Fruit fly (Drosophila melanogaster) whole organism, embryonic: ENCODE measurements around the gene CG14352.

ENCODE experiments used
- Adf1 ChIP-seq: fragments of 200-800 bp; sonication (Bioruptor generic); IDR thresholded peaks from 2 replicates; pipeline ENCODE4 v1.3.6; 2022; ENCODE audit warnings: missing biosample characterization, missing genetic modification characterization
- Bgb ChIP-seq: fragments of 200-800 bp; sonication (Bioruptor generic); IDR thresholded peaks from 2 replicates; pipeline ENCODE4 v1.3.6; 2022; ENCODE audit warnings: missing biosample characterization, missing genetic modification characterization; ENCODE audit not compliant: partially characterized antibody
- CG10979 ChIP-seq: fragments of 200-800 bp; sonication (Bioruptor generic); optimal IDR thresholded peaks from 2 replicates; lab custom pipeline; 2018; ENCODE audit warnings: missing biosample characterization, mild to moderate bottlenecking, missing genetic modification characterization, moderate library complexity
- CG11247 ChIP-seq: fragments of 200-800 bp; sonication (Bioruptor generic); IDR thresholded peaks from 2 replicates; pipeline ENCODE4 v1.3.6; 2022; ENCODE audit warnings: missing biosample characterization, missing genetic modification characterization
- CG11723 ChIP-seq: fragments of 200-800 bp; sonication (Bioruptor generic); optimal IDR thresholded peaks from 2 replicates; lab custom pipeline; 2017; ENCODE audit warnings: missing biosample characterization, mild to moderate bottlenecking, missing genetic modification characterization
- CG14050 ChIP-seq: fragments of 200-800 bp; sonication (Bioruptor generic); IDR thresholded peaks from 3 replicates; pipeline ENCODE4 v1.3.6; 2022; ENCODE audit warnings: missing biosample characterization, missing genetic modification characterization
- CG17359 ChIP-seq: fragments of 200-800 bp; sonication (Bioruptor generic); optimal IDR thresholded peaks from 3 replicates; lab custom pipeline; 2018; ENCODE audit warnings: missing biosample characterization, mild to moderate bottlenecking, missing genetic modification characterization, moderate library complexity
- CG1792 ChIP-seq: fragments of 200-800 bp; sonication (Bioruptor generic); optimal IDR thresholded peaks from 2 replicates; lab custom pipeline; 2016; ENCODE audit warnings: missing biosample characterization, missing genetic modification characterization
- CG3065 ChIP-seq: fragments of 200-800 bp; sonication (Bioruptor generic); optimal IDR thresholded peaks from 2 replicates; lab custom pipeline; 2016; ENCODE audit warnings: missing biosample characterization, missing genetic modification characterization
- CG3163 ChIP-seq: fragments of 200-800 bp; sonication (Bioruptor generic); optimal IDR thresholded peaks from 3 replicates; lab custom pipeline; 2016; ENCODE audit warnings: missing biosample characterization, missing genetic modification characterization
- CG32767 ChIP-seq: fragments of 200-800 bp; sonication (Bioruptor generic); IDR thresholded peaks from 2 replicates; pipeline ENCODE4 v1.3.6; 2022; ENCODE audit warnings: missing biosample characterization, missing genetic modification characterization
- CG34376 ChIP-seq: fragments of 200-800 bp; sonication (Bioruptor generic); optimal IDR thresholded peaks from 2 replicates; lab custom pipeline; 2018; ENCODE audit warnings: missing biosample characterization, mild to moderate bottlenecking, missing genetic modification characterization
- CG3726 ChIP-seq: fragments of 200-800 bp; sonication (Bioruptor generic); IDR thresholded peaks from 3 replicates; pipeline ENCODE4, ENCODE4 v1.3.6; 2022; ENCODE audit warnings: missing biosample characterization, missing genetic modification characterization
- CG4424 ChIP-seq: fragments of 200-800 bp; sonication (Bioruptor generic); optimal IDR thresholded peaks from 3 replicates; lab custom pipeline; 2016; ENCODE audit warnings: missing biosample characterization, missing genetic modification characterization
- CG6813 ChIP-seq: fragments of 200-800 bp; sonication (Bioruptor generic); optimal IDR thresholded peaks from 2 replicates; lab custom pipeline; 2017; ENCODE audit warnings: missing biosample characterization, missing genetic modification characterization, mild to moderate bottlenecking, moderate library complexity, missing genetic modification reagents
- CG7357 ChIP-seq: fragments of 200-800 bp; sonication (Bioruptor generic); IDR thresholded peaks from 3 replicates; pipeline ENCODE4 v1.3.6; 2022; ENCODE audit warnings: missing biosample characterization, missing genetic modification characterization
- CG9437 ChIP-seq: fragments of 200-800 bp; sonication (Bioruptor generic); optimal IDR thresholded peaks from 2 replicates; lab custom pipeline; 2018; ENCODE audit warnings: missing biosample characterization, mild to moderate bottlenecking, missing genetic modification characterization
- CG9797 ChIP-seq: fragments of 200-800 bp; sonication (Bioruptor generic); optimal IDR thresholded peaks from 3 replicates; lab custom pipeline; 2018; ENCODE audit warnings: missing biosample characterization, mild to moderate bottlenecking, missing genetic modification characterization
- D19A ChIP-seq: fragments of 200-800 bp; optimal IDR thresholded peaks from 3 replicates; lab custom pipeline; 2019; ENCODE audit warnings: missing biosample characterization, mild to moderate bottlenecking, missing genetic modification characterization, moderate library complexity
- Eip74EF ChIP-seq, 2 experiments: fragments of 200-800 bp in 1 of 2; fragments of >200 bp in 1 of 2; sonication (Bioruptor generic) in 1 of 2; optimal IDR thresholded peaks; 2 replicates each; lab custom pipeline; 2017 to 2019; ENCODE audit warnings: missing biosample characterization in 2 of 2, missing genetic modification characterization in 2 of 2, mild to moderate bottlenecking in 1 of 2, moderate library complexity in 1 of 2
- HLH3B ChIP-seq: fragments of 200-800 bp; sonication (Bioruptor generic); IDR thresholded peaks from 2 replicates; pipeline ENCODE4 v1.3.6; 2022; ENCODE audit warnings: missing biosample characterization, missing genetic modification characterization
- Kr ChIP-seq: fragments of 200-800 bp; sonication (Bioruptor generic); optimal IDR thresholded peaks from 2 replicates; lab custom pipeline; 2017; ENCODE audit warnings: missing biosample characterization, mild to moderate bottlenecking, missing genetic modification characterization
- Med ChIP-seq: fragments of 200-800 bp; sonication (Bioruptor generic); peaks from one replicate; lab custom pipeline; 2016; ENCODE audit warnings: missing biosample characterization, missing genetic modification characterization, mild to moderate bottlenecking, inconsistent platforms, moderate library complexity
- NC2α ChIP-seq: fragments of 200-800 bp; sonication (Bioruptor generic); optimal IDR thresholded peaks from 2 replicates; lab custom pipeline; 2016; ENCODE audit warnings: missing biosample characterization, missing genetic modification characterization
- Nf-YA ChIP-seq: fragments of 200-800 bp; sonication (Bioruptor generic); IDR thresholded peaks from 2 replicates; pipeline ENCODE4 v1.3.6; 2022; ENCODE audit warnings: missing biosample characterization, missing genetic modification characterization
- Nf-YC ChIP-seq: fragments of 200-800 bp; optimal IDR thresholded peaks from 3 replicates; lab custom pipeline; 2019; ENCODE audit warnings: missing biosample characterization, mild to moderate bottlenecking, missing genetic modification characterization, moderate library complexity
- PHDP ChIP-seq: fragments of 200-800 bp; sonication (Bioruptor generic); optimal IDR thresholded peaks from 3 replicates; lab custom pipeline; 2018; ENCODE audit warnings: missing biosample characterization, mild to moderate bottlenecking, missing genetic modification characterization, moderate library complexity
- Rx ChIP-seq: fragments of 200-800 bp; sonication (Bioruptor generic); IDR thresholded peaks from 2 replicates; pipeline ENCODE4 v1.3.6; 2022; ENCODE audit warnings: missing biosample characterization, missing genetic modification characterization
- Trl ChIP-seq, 3 experiments: fragments of >200 bp in 2 of 3; fragments of 200-800 bp in 1 of 3; sonication (Bioruptor generic) in 1 of 3; optimal IDR thresholded peaks; 2 replicates in 1 of 3; 3 replicates in 2 of 3; lab custom pipeline; 2016 to 2017; ENCODE audit warnings: missing biosample characterization in 1 of 3, missing genetic modification characterization in 1 of 3
- YL-1 ChIP-seq: fragments of 200-800 bp; sonication (Bioruptor generic); optimal IDR thresholded peaks from 3 replicates; lab custom pipeline; 2017; ENCODE audit warnings: missing biosample characterization, mild to moderate bottlenecking, missing genetic modification characterization
- aop ChIP-seq: fragments of 200-800 bp; sonication (Bioruptor generic); IDR thresholded peaks from 2 replicates; pipeline ENCODE4 v1.3.6; 2022; ENCODE audit warnings: missing biosample characterization, missing genetic modification characterization
- bbx ChIP-seq: fragments of 200-800 bp; sonication (Bioruptor generic); IDR thresholded peaks from 2 replicates; pipeline ENCODE4 v1.3.6; 2022; ENCODE audit warnings: missing biosample characterization, missing genetic modification characterization; ENCODE audit not compliant: partially characterized antibody
- bsh ChIP-seq, 2 experiments: fragments of 200-800 bp; sonication (Bioruptor generic); optimal IDR thresholded peaks; 2 replicates each; lab custom pipeline; 2017 to 2018; ENCODE audit warnings: mild to moderate bottlenecking in 2 of 2, missing biosample characterization in 2 of 2, missing genetic modification characterization in 2 of 2, moderate library complexity in 1 of 2
- dm ChIP-seq: fragments of 200-800 bp; sonication (Bioruptor generic); optimal IDR thresholded peaks from 3 replicates; lab custom pipeline; 2016; ENCODE audit warnings: missing biosample characterization, missing genetic modification characterization
- dmrt11E ChIP-seq: fragments of 200-800 bp; sonication (Bioruptor generic); optimal IDR thresholded peaks from 3 replicates; lab custom pipeline; 2018; ENCODE audit warnings: missing biosample characterization, mild to moderate bottlenecking, missing genetic modification characterization, moderate library complexity
- eve ChIP-seq, 2 experiments: fragments of >200 bp; optimal IDR thresholded peaks; 2 replicates each; lab custom pipeline; 2017; ENCODE audit warnings: missing biosample characterization in 2 of 2, missing genetic modification characterization in 2 of 2
- gem ChIP-seq: fragments of 200-800 bp; sonication (Bioruptor generic); optimal IDR thresholded peaks from 2 replicates; lab custom pipeline; 2019; ENCODE audit warnings: missing biosample characterization, mild to moderate bottlenecking, missing genetic modification characterization, moderate library complexity
- lola ChIP-seq, 3 experiments: fragments of >200 bp in 2 of 3; fragments of 200-800 bp in 1 of 3; sonication (Bioruptor generic) in 1 of 3; optimal IDR thresholded peaks; 2 replicates each; lab custom pipeline; 2017 to 2019; ENCODE audit warnings: missing biosample characterization in 3 of 3, missing genetic modification characterization in 3 of 3, mild to moderate bottlenecking in 1 of 3, moderate library complexity in 1 of 3
- maf-S ChIP-seq: fragments of 200-800 bp; sonication (Bioruptor generic); optimal IDR thresholded peaks from 2 replicates; lab custom pipeline; 2016; ENCODE audit warnings: missing biosample characterization, missing genetic modification characterization
- nau ChIP-seq: fragments of 200-800 bp; sonication (Bioruptor generic); optimal IDR thresholded peaks from 3 replicates; lab custom pipeline; 2017; ENCODE audit warnings: missing biosample characterization, mild to moderate bottlenecking, missing genetic modification characterization, missing genetic modification reagents
- nmo ChIP-seq: fragments of 200-800 bp; sonication (Bioruptor generic); optimal IDR thresholded peaks from 2 replicates; lab custom pipeline; 2018; ENCODE audit warnings: missing biosample characterization, mild to moderate bottlenecking, missing genetic modification characterization, moderate library complexity
- pho ChIP-seq: fragments of 200-800 bp; sonication (Bioruptor generic); optimal IDR thresholded peaks from 2 replicates; lab custom pipeline; 2016; ENCODE audit warnings: missing biosample characterization, missing genetic modification characterization
- pzg ChIP-seq: fragments of 200-800 bp; sonication (Bioruptor generic); optimal IDR thresholded peaks from 3 replicates; lab custom pipeline; 2018; ENCODE audit warnings: missing biosample characterization, mild to moderate bottlenecking, missing genetic modification characterization, moderate library complexity
- so ChIP-seq: fragments of 200-800 bp; sonication (Bioruptor generic); IDR thresholded peaks from 3 replicates; pipeline ENCODE4 v1.3.6; 2022; ENCODE audit warnings: missing biosample characterization, missing genetic modification characterization
- tll ChIP-seq, 2 experiments: fragments of 200-800 bp in 1 of 2; fragments of >200 bp in 1 of 2; sonication (Bioruptor generic) in 1 of 2; optimal IDR thresholded peaks; 2 replicates each; lab custom pipeline; 2017 to 2019; ENCODE audit warnings: missing biosample characterization in 2 of 2, missing genetic modification characterization in 2 of 2, mild to moderate bottlenecking in 1 of 2, moderate library complexity in 1 of 2
- unpg ChIP-seq: fragments of 200-800 bp; sonication (Bioruptor generic); optimal IDR thresholded peaks from 3 replicates; lab custom pipeline; 2018; ENCODE audit warnings: missing biosample characterization, mild to moderate bottlenecking, missing genetic modification characterization, moderate library complexity
- zen2 ChIP-seq: fragments of 200-800 bp; sonication (Bioruptor generic); IDR thresholded peaks from 3 replicates; pipeline ENCODE4 v1.3.6; 2022; ENCODE audit warnings: missing biosample characterization, missing genetic modification characterization; ENCODE audit not compliant: partially characterized antibody

Gene CG14352

DNA sequence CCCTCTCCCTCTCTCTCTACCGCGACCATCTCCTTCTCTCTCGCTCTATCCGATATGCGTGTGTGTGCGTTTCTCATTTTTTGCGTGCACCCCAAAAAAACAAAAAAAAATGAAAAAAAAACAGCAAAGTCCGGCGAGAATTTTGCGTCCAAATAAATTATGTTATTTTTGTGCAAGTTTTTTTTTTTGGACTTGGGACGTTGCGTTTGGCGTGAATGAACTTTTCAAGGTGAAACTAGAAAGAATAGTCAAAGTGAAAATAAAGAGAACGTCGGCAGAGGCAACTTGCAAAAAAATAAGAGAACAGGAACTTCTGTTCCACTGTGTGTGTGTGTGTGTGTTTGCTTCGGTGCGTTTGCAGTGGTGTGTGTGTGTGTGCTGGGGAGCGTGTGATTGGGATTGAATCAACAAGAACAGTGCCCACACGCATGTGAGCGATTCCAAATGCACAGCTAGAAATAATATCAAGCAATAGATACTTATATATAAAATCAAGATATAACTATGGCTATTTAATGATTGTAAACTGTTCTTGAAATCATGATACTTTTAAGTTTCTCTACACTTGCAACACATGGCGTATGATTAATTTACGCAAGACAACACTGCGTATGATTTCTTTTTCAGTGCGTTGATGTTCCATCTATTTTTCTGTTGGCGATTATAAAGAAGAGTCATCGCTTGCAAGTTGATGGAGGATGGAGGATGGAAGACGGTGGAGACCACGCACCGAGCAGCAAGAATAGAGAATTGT is 18.2 kb downstream of the CG14352 start (continued):
- TF ChIP-seq CG17359 (tag; lab: Kevin White, UChicago) (peak; percentile 44), CG7357 (GFP tag; lab: Robert Waterston, UW) (0 out of 3 replicates have a peak, but pooled peaks have one; percentile 50), D19A (no peak), CG11723 (GFP tag; lab: Kevin White, UChicago) (no peak), Med (GFP tag; lab: Kevin White, UChicago) (peak; percentile 86), so (GFP tag; lab: Robert Waterston, UW) (peak; percentile 83), Eip74EF (GFP tag; optimal IDR thresholded peaks at IDR 0.05; lab: Kevin White, UChicago) (no peak), Adf1 (GFP tag; lab: Robert Waterston, UW) (peak; percentile 36; the same call in 1 of the 2 replicates), CG6813 (GFP tag; lab: Kevin White, UChicago) (no peak), CG10979 (no peak), CG34376 (GFP tag; lab: Kevin White, UChicago) (no peak), pho (GFP tag; lab: Kevin White, UChicago) (peak; percentile 38), PHDP (tag; lab: Kevin White, UChicago) (peak; percentile 63), CG3065 (GFP tag; lab: Kevin White, UChicago) (no peak), tll (GFP tag; optimal IDR thresholded peaks at IDR 0.05; lab: Kevin White, UChicago) (no peak), nmo (GFP tag; lab: Kevin White, UChicago) (peak; percentile 39), YL-1 (GFP tag; lab: Kevin White, UChicago) (no peak), CG1792 (GFP tag; lab: Kevin White, UChicago) (peak; percentile 24), Rx (GFP tag; lab: Robert Waterston, UW) (peak; percentile 60), dm (GFP tag; lab: Kevin White, UChicago) (no peak), CG9437 (peak; percentile 48), Trl (optimal IDR thresholded peaks at IDR 0.05; lab: Kevin White, UChicago) (peak in 1 of 2 experiments; percentile 15), Trl (GFP tag; optimal IDR thresholded peaks at IDR 0.05; lab: Kevin White, UChicago) (peak; percentile 7), Nf-YC (peak; percentile 17), maf-S (GFP tag; lab: Kevin White, UChicago) (no peak), zen2 (no peak), CG32767 (no peak), CG14050 (GFP tag; lab: Robert Waterston, UW) (0 out of 3 replicates have a peak, but pooled peaks have one; percentile 16), Nf-YA (GFP tag; lab: Robert Waterston, UW) (0 out of 2 replicates have a peak, but pooled peaks have one; percentile 14), NC2α (GFP tag; lab: Kevin White, UChicago) (no peak), CG3163 (GFP tag; lab: Kevin White, UChicago) (no peak), gem (tag; lab: Kevin White, UChicago) (peak; percentile 76), CG9797 (GFP tag; lab: Kevin White, UChicago) (no peak), bsh (GFP tag; optimal IDR thresholded peaks at IDR 0.05; lab: Kevin White, UChicago) (peak in 1 of 2 experiments; percentile 26), CG4424 (GFP tag; lab: Kevin White, UChicago) (peak; percentile 32), eve (GFP tag; optimal IDR thresholded peaks at IDR 0.05; lab: Kevin White, UChicago) (peak in 1 of 2 experiments; percentile 7), aop (GFP tag; lab: Robert Waterston, UW) (no peak), nau (GFP tag; lab: Kevin White, UChicago) (peak; percentile 13), Bgb (no peak), lola (GFP tag; optimal IDR thresholded peaks at IDR 0.05; lab: Kevin White, UChicago) (no peak), Kr (GFP tag; lab: Kevin White, UChicago) (no peak), CG11247 (GFP tag; lab: Robert Waterston, UW) (peak; percentile 38; the same call in 1 of the 2 replicates), CG3726 (GFP tag; lab: Robert Waterston, UW) (no peak), bbx (GFP tag; lab: Robert Waterston, UW) (no peak), pzg (GFP tag; lab: Kevin White, UChicago) (no peak), HLH3B (GFP tag; lab: Robert Waterston, UW) (no peak), unpg (GFP tag; lab: Kevin White, UChicago) (peak; percentile 56), dmrt11E (no peak)
